Fruit fly (Drosophila melanogaster): ENCODE data around the gene SP1029.

SP1029 gene

dm6 chr3R:29257890-29258691 lies 7.8 kb upstream of the SP1029 start (continued):
- TF ChIP-seq peb (GFP tag; IDR thresholded peaks at IDR 0.05) = no peak
- TF ChIP-seq slbo (GFP tag; IDR thresholded peaks at IDR 0.05) = no peak
- TF ChIP-seq Dip2 (GFP tag; IDR thresholded peaks at IDR 0.05) = no peak
- no peak for TF ChIP-seq CG17912 (GFP tag; optimal IDR thresholded peaks at IDR 0.05)
- TF ChIP-seq grau (tag; optimal IDR thresholded peaks at IDR 0.05) = no peak
- no peak for TF ChIP-seq CG3065 (GFP tag; optimal IDR thresholded peaks at IDR 0.05)
- no peak for TF ChIP-seq ind (GFP tag; optimal IDR thresholded peaks at IDR 0.05)
- TF ChIP-seq en (GFP tag; optimal IDR thresholded peaks at IDR 0.05) = no peak
- TF ChIP-seq CG3838 (GFP tag; optimal IDR thresholded peaks at IDR 0.05) = no peak
- TF ChIP-seq dpn (GFP tag; optimal IDR thresholded peaks at IDR 0.05) = no peak
- TF ChIP-seq tup (GFP tag; optimal IDR thresholded peaks at IDR 0.05) = no peak
- peak; percentile 91 for TF ChIP-seq crol (GFP tag; IDR thresholded peaks at IDR 0.05)
- TF ChIP-seq cg (GFP tag; optimal IDR thresholded peaks at IDR 0.05) = peak; percentile 38
- TF ChIP-seq CG13775 (GFP tag; optimal IDR thresholded peaks at IDR 0.05) = no peak
- TF ChIP-seq MBD-R2 (GFP tag; IDR thresholded peaks at IDR 0.05) = no peak
- no peak for TF ChIP-seq Drgx (GFP tag; IDR thresholded peaks at IDR 0.05)
- TF ChIP-seq twi (tag; optimal IDR thresholded peaks at IDR 0.05) = peak; percentile 57
- no peak for TF ChIP-seq fd3F (GFP tag; optimal IDR thresholded peaks at IDR 0.05)
- TF ChIP-seq ci (GFP tag; IDR thresholded peaks at IDR 0.05) = no peak
- TF ChIP-seq wek (GFP tag; optimal IDR thresholded peaks at IDR 0.05) = no peak
- no peak for TF ChIP-seq CG9215 (GFP tag; IDR thresholded peaks at IDR 0.05)
- TF ChIP-seq NFAT (GFP tag; IDR thresholded peaks at IDR 0.05) = no peak
- no peak for TF ChIP-seq Meics (GFP tag; optimal IDR thresholded peaks at IDR 0.05)
- TF ChIP-seq unc-4 (GFP tag; IDR thresholded peaks at IDR 0.05; ENCODE audit: partially characterized antibody) = no peak
- TF ChIP-seq crp (GFP tag; optimal IDR thresholded peaks at IDR 0.05) = peak in 1 of 2 experiments; percentile 70
- peak in 1 of 2 experiments; percentile 43 for TF ChIP-seq Trl (optimal IDR thresholded peaks at IDR 0.05)
- no peak for TF ChIP-seq Trl (GFP tag; optimal IDR thresholded peaks at IDR 0.05)
- TF ChIP-seq CG11560 (tag; IDR thresholded peaks at IDR 0.05) = no peak
- peak; percentile 86 for TF ChIP-seq pros (GFP tag; optimal IDR thresholded peaks at IDR 0.05)
- TF ChIP-seq tll (GFP tag; optimal IDR thresholded peaks at IDR 0.05) = peak in 1 of 2 experiments; percentile 82
- TF ChIP-seq ttk (GFP tag; IDR thresholded peaks at IDR 0.05) = no peak
- TF ChIP-seq CG2129 (GFP tag; IDR thresholded peaks at IDR 0.05; ENCODE audit: partially characterized antibody) = no peak
- no peak for TF ChIP-seq CG13123 (GFP tag; optimal IDR thresholded peaks at IDR 0.05)
- no peak for TF ChIP-seq amos (GFP tag; IDR thresholded peaks at IDR 0.05; ENCODE audit: partially characterized antibody)

- TF ChIP-seq chinmo (GFP tag; IDR thresholded peaks at IDR 0.05; ENCODE audit: partially characterized antibody) (no peak), Elba2 (GFP tag; optimal IDR thresholded peaks at IDR 0.05) (no peak), CG3281 (GFP tag; optimal IDR thresholded peaks at IDR 0.05) (no peak), CG2116 (GFP tag; optimal IDR thresholded peaks at IDR 0.05) (no peak), sens (GFP tag) (peak; percentile 61), HLHmδ (GFP tag; optimal IDR thresholded peaks at IDR 0.05) (no peak), nom (GFP tag; optimal IDR thresholded peaks at IDR 0.05) (peak; percentile 26), Xrp1 (GFP tag; IDR thresholded peaks at IDR 0.05) (no peak), lbe (GFP tag; optimal IDR thresholded peaks at IDR 0.05) (peak; percentile 81), so (GFP tag; IDR thresholded peaks at IDR 0.05) (0 out of 3 replicates have a peak, but pooled peaks have one; percentile 15), CG6689 (GFP tag; IDR thresholded peaks at IDR 0.05) (peak; percentile 39; the same call in 1 of the 2 replicates), bsh (GFP tag; optimal IDR thresholded peaks at IDR 0.05) (peak in 1 of 2 experiments; percentile 61), schlank (tag; optimal IDR thresholded peaks at IDR 0.05) (no peak), Atf-2 (GFP tag; optimal IDR thresholded peaks at IDR 0.05) (no peak), CG4730 (GFP tag; IDR thresholded peaks at IDR 0.05) (0 out of 2 replicates have a peak, but pooled peaks have one; percentile 11), zfh1 (GFP tag; IDR thresholded peaks at IDR 0.05) (peak; percentile 51; the same call in 1 of the 3 replicates), Drgx (GFP tag; IDR thresholded peaks at IDR 0.05) (peak; percentile 56)
These were observed 6.7 kb upstream of the SP1029 start for dm6 chr3R:29256811-29257439.
